Fruit fly (Drosophila melanogaster) whole organism, pupa: Measurements from ENCODE around the gene dnd.
A peak's percentile ranks its signal among the peaks of the same experiment; 100 is the strongest.

Experiments used
- CG10348 ChIP-seq: fragments of 200-800 bp; sonication (Bioruptor generic); IDR thresholded peaks from 2 replicates; pipeline ENCODE4 v1.3.6; 2022; ENCODE audit warnings: missing biosample characterization, missing genetic modification characterization
- CG12605 ChIP-seq: fragments of 200-800 bp; sonication (Bioruptor generic); IDR thresholded peaks from 2 replicates; pipeline ENCODE4 v1.3.6; 2022; ENCODE audit warnings: missing biosample characterization, missing genetic modification characterization
- CG13204 ChIP-seq: fragments of 200-800 bp; sonication (Bioruptor generic); optimal IDR thresholded peaks from 2 replicates; lab custom pipeline; 2018; ENCODE audit warnings: missing biosample characterization, mild to moderate bottlenecking, missing genetic modification characterization, moderate library complexity
- CG14655 ChIP-seq: fragments of 200-800 bp; sonication (Bioruptor generic); optimal IDR thresholded peaks from 3 replicates; lab custom pipeline; 2017; ENCODE audit warnings: mild to moderate bottlenecking, missing biosample characterization, missing genetic modification reagents, missing genetic modification characterization
- CG15710 ChIP-seq: fragments of 200-800 bp; sonication (Bioruptor generic); optimal IDR thresholded peaks from 2 replicates; lab custom pipeline; 2018; ENCODE audit warnings: missing biosample characterization, mild to moderate bottlenecking, missing genetic modification characterization, moderate library complexity
- CG17806 ChIP-seq: fragments of 200-800 bp; sonication (Bioruptor generic); optimal IDR thresholded peaks from 2 replicates; lab custom pipeline; 2018; ENCODE audit warnings: missing biosample characterization, mild to moderate bottlenecking, missing genetic modification characterization, moderate library complexity
- CG32121 ChIP-seq: fragments of 200-800 bp; sonication (Bioruptor generic); IDR thresholded peaks from 2 replicates; pipeline ENCODE4 v1.3.6; 2022; ENCODE audit warnings: missing biosample characterization, missing genetic modification characterization
- CG34367 ChIP-seq: fragments of 200-800 bp; sonication (Bioruptor generic); optimal IDR thresholded peaks from 2 replicates; lab custom pipeline; 2018; ENCODE audit warnings: missing biosample characterization, mild to moderate bottlenecking, missing genetic modification characterization
- CG4496 ChIP-seq: fragments of 200-800 bp; sonication (Bioruptor generic); IDR thresholded peaks from 3 replicates; pipeline ENCODE4 v1.3.6; 2022; ENCODE audit warnings: missing biosample characterization, missing genetic modification characterization
- CG8159 ChIP-seq: fragments of 200-800 bp; sonication (Bioruptor generic); optimal IDR thresholded peaks from 3 replicates; lab custom pipeline; 2018; ENCODE audit warnings: missing biosample characterization, mild to moderate bottlenecking, missing genetic modification characterization, moderate library complexity
- CG8301 ChIP-seq: fragments of 200-800 bp; sonication (Bioruptor generic); optimal IDR thresholded peaks from 2 replicates; lab custom pipeline; 2018; ENCODE audit warnings: missing biosample characterization, mild to moderate bottlenecking, missing genetic modification characterization
- CG9948 ChIP-seq: fragments of 200-800 bp; sonication (Bioruptor generic); optimal IDR thresholded peaks from 2 replicates; lab custom pipeline; 2018; ENCODE audit warnings: missing biosample characterization, mild to moderate bottlenecking, missing genetic modification characterization, moderate library complexity
- D1 ChIP-seq: fragments of 200-800 bp; sonication (Bioruptor generic); optimal IDR thresholded peaks from 2 replicates; lab custom pipeline; 2018; ENCODE audit warnings: missing biosample characterization, mild to moderate bottlenecking, missing genetic modification characterization, moderate library complexity
- EcR ChIP-seq: fragments of 200-800 bp; sonication (Bioruptor generic); optimal IDR thresholded peaks from 3 replicates; lab custom pipeline; 2019; ENCODE audit warnings: missing biosample characterization, missing genetic modification characterization, mild to moderate bottlenecking, moderate library complexity, missing genetic modification reagents
- Ets98B ChIP-seq: fragments of 200-800 bp; sonication (Bioruptor generic); IDR thresholded peaks from 2 replicates; pipeline ENCODE4 v1.3.6; 2022; ENCODE audit warnings: missing biosample characterization, missing genetic modification characterization
- Pif1A ChIP-seq: fragments of 200-800 bp; sonication (Bioruptor generic); optimal IDR thresholded peaks from 3 replicates; lab custom pipeline; 2016; ENCODE audit warnings: missing biosample characterization, missing genetic modification characterization
- Pif1B ChIP-seq: fragments of 200-800 bp; sonication (Bioruptor generic); optimal IDR thresholded peaks from 3 replicates; lab custom pipeline; 2016; ENCODE audit warnings: missing biosample characterization, missing genetic modification characterization
- Snoo ChIP-seq: fragments of 200-800 bp; sonication (Bioruptor generic); optimal IDR thresholded peaks from 3 replicates; lab custom pipeline; 2017; ENCODE audit warnings: missing biosample characterization, mild to moderate bottlenecking, missing genetic modification characterization, inconsistent platforms
- fd96Ca ChIP-seq: fragments of 200-800 bp; sonication (Bioruptor generic); IDR thresholded peaks from 3 replicates; pipeline ENCODE4 v1.3.6; 2022; ENCODE audit warnings: missing biosample characterization, missing genetic modification characterization
- gl ChIP-seq: fragments of 200-800 bp; sonication (Bioruptor generic); optimal IDR thresholded peaks from 2 replicates; lab custom pipeline; 2018; ENCODE audit warnings: missing biosample characterization, mild to moderate bottlenecking, missing genetic modification characterization
- rn ChIP-seq: fragments of 200-800 bp; sonication (Bioruptor generic); IDR thresholded peaks from 2 replicates; pipeline ENCODE4 v1.3.6; 2022; ENCODE audit warnings: missing biosample characterization, missing genetic modification characterization

Gene dnd

DNA sequence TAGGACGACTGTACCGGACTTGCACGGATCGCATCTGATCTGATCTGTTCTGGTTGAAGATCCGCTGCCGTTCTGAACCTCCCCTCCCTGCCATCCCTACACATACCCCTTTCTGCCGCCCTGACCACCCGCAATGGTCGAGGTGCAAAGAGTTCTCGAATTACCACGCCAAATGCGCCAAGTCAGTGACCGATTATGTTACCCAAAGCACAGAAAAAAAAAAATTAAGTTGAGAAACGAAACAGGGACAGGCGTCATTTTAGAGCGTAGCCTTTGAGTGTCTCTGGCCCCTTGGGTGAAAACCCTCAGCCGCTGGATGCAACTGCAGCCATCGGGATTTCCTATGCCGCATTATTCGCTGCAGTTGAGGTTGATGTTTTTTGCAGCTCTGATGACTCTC lies 36.6 kb upstream of the dnd start:
- TF ChIP-seq CG13204 (GFP tag; lab: Kevin White, UChicago): peak; percentile 26
- TF ChIP-seq gl (tag; lab: Kevin White, UChicago): no peak
- TF ChIP-seq EcR (GFP tag; lab: Kevin White, UChicago): peak; percentile 76

DNA sequence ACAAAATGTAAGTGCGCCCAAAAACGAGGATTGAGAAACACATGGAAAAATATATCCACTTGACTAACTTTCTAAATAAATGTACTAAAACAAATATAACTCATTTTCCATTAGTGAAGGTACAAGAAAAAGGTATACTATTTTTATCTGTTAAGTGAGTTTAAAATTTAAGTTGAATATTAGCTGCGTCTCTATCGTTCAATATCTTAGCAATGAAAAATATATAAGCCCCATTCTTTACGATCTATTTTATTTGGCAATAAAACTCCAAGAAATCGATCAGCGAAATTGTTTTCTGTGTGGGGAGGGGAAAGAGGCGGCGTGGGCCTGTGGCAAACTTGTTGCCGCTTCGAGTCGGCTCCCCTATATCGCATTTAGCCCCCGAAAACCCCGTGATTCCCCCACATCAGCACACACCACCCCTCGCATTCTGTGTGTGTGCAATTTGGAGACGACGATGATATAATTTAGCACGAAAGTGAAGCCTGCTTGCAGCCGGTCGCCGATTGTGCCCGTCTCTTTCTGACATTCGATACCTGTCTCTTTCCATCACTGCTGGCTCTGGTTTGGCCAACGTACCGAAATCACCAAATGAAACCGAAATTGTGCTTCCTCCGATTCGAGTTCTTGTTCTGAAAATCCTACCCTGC lies 35.6 kb upstream of the dnd start:
- TF ChIP-seq Ets98B (GFP tag; lab: Robert Waterston, UW) (no peak), CG17806 (peak; percentile 90), CG34367 (tag; lab: Kevin White, UChicago) (peak; percentile 89), D1 (peak; percentile 91), rn (GFP tag; lab: Robert Waterston, UW) (no peak), CG12605 (no peak; the same call in 1 of the 2 replicates), Pif1B (GFP tag; lab: Kevin White, UChicago) (peak; percentile 43), CG8301 (peak; percentile 53), Pif1A (peak; percentile 58), CG14655 (GFP tag; lab: Kevin White, UChicago) (peak; percentile 79), gl (tag; lab: Kevin White, UChicago) (peak; percentile 64), CG8159 (peak; percentile 96), CG15710 (tag; lab: Kevin White, UChicago) (peak; percentile 94), fd96Ca (GFP tag; lab: Robert Waterston, UW) (no peak), CG13204 (GFP tag; lab: Kevin White, UChicago) (peak; percentile 70), CG9948 (peak; percentile 93), Snoo (tag; lab: Kevin White, UChicago) (no peak), CG4496 (GFP tag; lab: Robert Waterston, UW) (0 out of 3 replicates have a peak, but pooled peaks have one; percentile 16), EcR (GFP tag; lab: Kevin White, UChicago) (peak; percentile 45)

DNA sequence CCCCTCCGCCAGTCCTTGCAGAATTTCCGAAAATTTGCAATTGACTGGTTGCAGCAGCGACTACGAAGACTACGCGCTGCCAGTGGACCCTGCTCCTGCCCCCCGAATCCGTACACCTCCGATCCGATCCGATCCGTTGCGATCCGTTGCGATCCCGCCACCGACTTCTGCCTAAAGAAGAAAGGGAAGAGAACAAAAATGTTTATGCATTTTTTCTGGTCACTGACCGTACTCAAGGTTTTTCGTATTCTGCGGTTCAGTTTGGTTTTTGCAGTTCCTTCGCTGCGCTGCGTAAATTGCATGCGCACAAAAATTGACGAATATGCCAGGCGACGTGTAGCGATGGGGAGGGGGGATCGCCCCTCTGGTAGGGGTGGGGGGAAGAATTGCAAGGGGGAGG lies 35.1 kb upstream of the dnd start:
- TF ChIP-seq Pif1A: no peak
- TF ChIP-seq CG10348: no peak
- TF ChIP-seq Pif1B (GFP tag; lab: Kevin White, UChicago): no peak
- TF ChIP-seq EcR (GFP tag; lab: Kevin White, UChicago): peak; percentile 98
- TF ChIP-seq CG13204 (GFP tag; lab: Kevin White, UChicago): peak; percentile 69
- no peak for TF ChIP-seq CG9948
- TF ChIP-seq Snoo (tag; lab: Kevin White, UChicago): peak; percentile 12
- TF ChIP-seq CG34367 (tag; lab: Kevin White, UChicago): no peak

DNA sequence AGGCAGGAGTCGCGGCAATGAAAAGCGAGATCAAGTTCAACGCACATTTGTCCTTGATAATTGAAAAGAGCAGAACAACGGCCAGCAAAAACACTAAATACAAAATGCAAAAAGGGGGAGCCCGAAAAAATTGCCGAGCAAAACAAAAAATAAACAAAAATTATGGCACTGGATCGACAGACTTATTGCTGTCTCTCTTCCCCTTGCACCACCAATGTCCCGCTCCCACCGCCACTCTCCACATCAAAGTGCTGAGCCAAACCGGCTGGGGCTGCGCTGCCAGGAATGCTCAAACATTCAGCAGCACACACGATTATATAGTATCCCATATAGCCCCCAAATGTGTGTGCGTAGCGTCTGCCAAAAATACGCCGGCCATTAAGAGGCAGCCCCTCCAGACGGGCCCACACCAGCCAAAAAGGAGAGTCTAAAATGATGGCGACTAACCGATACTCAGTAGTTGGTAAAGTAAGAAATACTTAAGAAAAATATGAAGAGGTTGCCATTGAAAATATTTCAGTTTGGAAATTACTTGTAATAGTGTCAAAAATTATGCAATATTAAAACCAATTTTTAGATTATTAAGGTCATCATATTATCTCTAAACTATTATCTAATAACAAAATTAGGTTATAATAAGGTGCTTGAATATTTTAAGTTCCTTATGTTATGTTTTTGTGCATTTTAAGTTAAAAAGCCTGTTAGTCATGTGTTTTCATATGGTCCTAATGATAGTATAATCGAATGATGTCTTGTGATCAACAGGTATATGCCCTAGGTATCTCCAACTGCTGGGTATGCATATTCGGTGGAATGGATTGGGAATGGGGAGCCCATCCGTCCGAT lies 34.4 kb upstream of the dnd start:
- TF ChIP-seq CG8301 (peak; percentile 46), Snoo (tag; lab: Kevin White, UChicago) (peak; percentile 60), gl (tag; lab: Kevin White, UChicago) (no peak), CG4496 (GFP tag; lab: Robert Waterston, UW) (0 out of 3 replicates have a peak, but pooled peaks have one; percentile 43), CG17806 (peak; percentile 70), Pif1B (GFP tag; lab: Kevin White, UChicago) (peak; percentile 51), Ets98B (GFP tag; lab: Robert Waterston, UW) (no peak), fd96Ca (GFP tag; lab: Robert Waterston, UW) (no peak), Pif1A (peak; percentile 64), CG34367 (tag; lab: Kevin White, UChicago) (peak; percentile 71), CG10348 (no peak), CG13204 (GFP tag; lab: Kevin White, UChicago) (no peak), CG9948 (peak; percentile 84), CG32121 (GFP tag; lab: Robert Waterston, UW) (peak; percentile 39; the same call in 1 of the 2 replicates), D1 (peak; percentile 44), CG8159 (peak; percentile 90), CG14655 (GFP tag; lab: Kevin White, UChicago) (peak; percentile 76), EcR (GFP tag; lab: Kevin White, UChicago) (peak; percentile 93), CG12605 (no peak), CG15710 (tag; lab: Kevin White, UChicago) (peak; percentile 82), rn (GFP tag; lab: Robert Waterston, UW) (no peak)
- TF ChIP-seq, all 21 proteins: peak for 14

DNA sequence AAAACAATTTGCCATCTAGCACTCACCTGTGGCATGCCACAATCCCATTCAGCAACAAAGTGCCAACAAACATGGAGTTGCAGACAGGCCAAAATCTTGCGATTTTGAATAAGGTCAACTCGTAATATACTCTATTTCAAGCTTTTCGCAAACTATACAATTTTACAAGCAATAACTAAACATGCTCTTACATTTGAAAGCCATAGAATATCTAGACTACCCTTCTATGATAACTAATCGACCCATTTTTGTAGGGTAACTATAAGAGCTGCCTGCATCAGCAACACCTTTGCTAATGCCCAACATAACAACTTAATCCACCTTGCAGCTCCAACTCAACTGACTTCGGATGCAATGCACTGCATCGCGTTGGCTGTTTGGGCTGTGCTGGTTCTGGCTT lies 33.3 kb upstream of the dnd start:
- TF ChIP-seq CG17806 (peak; percentile 21), Pif1B (GFP tag; lab: Kevin White, UChicago) (no peak), CG14655 (GFP tag; lab: Kevin White, UChicago) (peak; percentile 66), CG9948 (peak; percentile 15), CG8301 (peak; percentile 57), Ets98B (GFP tag; lab: Robert Waterston, UW) (0 out of 2 replicates have a peak, but pooled peaks have one; percentile 28), CG13204 (GFP tag; lab: Kevin White, UChicago) (no peak), CG4496 (GFP tag; lab: Robert Waterston, UW) (peak; percentile 63; the same call in 2 of the 3 replicates)

DNA sequence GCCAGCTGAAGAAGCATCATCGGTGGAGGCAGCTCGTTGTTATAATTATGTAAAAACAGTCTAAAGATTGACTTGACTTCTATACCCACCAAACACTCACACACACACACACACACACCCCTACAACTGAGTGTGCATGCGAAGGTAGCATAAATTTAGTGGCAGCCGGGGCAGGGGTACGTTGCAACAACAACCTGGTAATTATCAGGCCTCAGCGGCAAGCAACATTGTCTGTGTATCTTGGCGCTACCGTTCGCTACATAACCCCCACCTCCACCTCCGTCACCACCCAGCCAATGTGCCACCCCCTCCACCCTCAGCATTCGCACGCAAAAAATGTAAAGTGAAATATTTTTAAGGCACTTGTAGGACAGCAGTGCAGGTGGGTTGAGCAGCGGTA lies 29.8 kb upstream of the dnd start:
- TF ChIP-seq CG9948 (no peak), CG34367 (tag; lab: Kevin White, UChicago) (no peak), rn (GFP tag; lab: Robert Waterston, UW) (no peak), CG17806 (no peak)
